Fruit fly (Drosophila melanogaster) whole organism, embryonic: ENCODE data around the gene SecS.

Experiments
- CG6683 ChIP-seq: fragments of 200-800 bp; sonication (Bioruptor generic); optimal IDR thresholded peaks from 2 replicates; lab custom pipeline; 2017; ENCODE audit warnings: missing biosample characterization, mild to moderate bottlenecking, missing genetic modification characterization, missing genetic modification reagents
- NC2α ChIP-seq: fragments of 200-800 bp; sonication (Bioruptor generic); optimal IDR thresholded peaks from 2 replicates; lab custom pipeline; 2016; ENCODE audit warnings: missing biosample characterization, missing genetic modification characterization
- Poxn ChIP-seq: fragments of 200-800 bp; sonication (Bioruptor generic); IDR thresholded peaks from 2 replicates; pipeline ENCODE4 v1.3.6; 2022; ENCODE audit warnings: missing biosample characterization, missing genetic modification characterization
- TFAM ChIP-seq: fragments of 200-800 bp; sonication (Bioruptor generic); optimal IDR thresholded peaks from 2 replicates; lab custom pipeline; 2017; ENCODE audit warnings: missing biosample characterization, missing genetic modification characterization, inconsistent platforms
- ac ChIP-seq: fragments of 200-800 bp; sonication (Bioruptor generic); optimal IDR thresholded peaks from 3 replicates; lab custom pipeline; 2017; ENCODE audit warnings: missing biosample characterization, mild to moderate bottlenecking, missing genetic modification characterization
- ind ChIP-seq: fragments of 200-800 bp; sonication (Bioruptor generic); optimal IDR thresholded peaks from 3 replicates; lab custom pipeline; 2016; ENCODE audit warnings: missing biosample characterization, missing genetic modification characterization

dm6 chr3R:5554852-5555251 is 46.4 kb upstream of the SecS start, which contains the start of gene Snm1:
- TF ChIP-seq TFAM (GFP tag; lab: Kevin White, UChicago), result no peak
- TF ChIP-seq ind (GFP tag; lab: Kevin White, UChicago), result no peak
- no peak for TF ChIP-seq ac (GFP tag; lab: Kevin White, UChicago)
- TF ChIP-seq CG6683 (GFP tag; lab: Kevin White, UChicago), result no peak
- no peak for TF ChIP-seq Poxn (GFP tag; lab: Robert Waterston, UW)
- no peak for TF ChIP-seq NC2α (GFP tag; lab: Kevin White, UChicago)
